Fruit fly (Drosophila melanogaster) whole organism, pupa: ENCODE data around the gene CG6495.

ENCODE experiments used
- CG10348 ChIP-seq: fragments of 200-800 bp; sonication (Bioruptor generic); IDR thresholded peaks from 2 replicates; pipeline ENCODE4 v1.3.6; 2022; ENCODE audit warnings: missing biosample characterization, missing genetic modification characterization
- CG12605 ChIP-seq: fragments of 200-800 bp; sonication (Bioruptor generic); IDR thresholded peaks from 2 replicates; pipeline ENCODE4 v1.3.6; 2022; ENCODE audit warnings: missing biosample characterization, missing genetic modification characterization
- CG13204 ChIP-seq: fragments of 200-800 bp; sonication (Bioruptor generic); optimal IDR thresholded peaks from 2 replicates; lab custom pipeline; 2018; ENCODE audit warnings: missing biosample characterization, mild to moderate bottlenecking, missing genetic modification characterization, moderate library complexity
- CG14655 ChIP-seq: fragments of 200-800 bp; sonication (Bioruptor generic); optimal IDR thresholded peaks from 3 replicates; lab custom pipeline; 2017; ENCODE audit warnings: mild to moderate bottlenecking, missing biosample characterization, missing genetic modification reagents, missing genetic modification characterization
- CG15710 ChIP-seq: fragments of 200-800 bp; sonication (Bioruptor generic); optimal IDR thresholded peaks from 2 replicates; lab custom pipeline; 2018; ENCODE audit warnings: missing biosample characterization, mild to moderate bottlenecking, missing genetic modification characterization, moderate library complexity
- CG17806 ChIP-seq: fragments of 200-800 bp; sonication (Bioruptor generic); optimal IDR thresholded peaks from 2 replicates; lab custom pipeline; 2018; ENCODE audit warnings: missing biosample characterization, mild to moderate bottlenecking, missing genetic modification characterization, moderate library complexity
- CG32121 ChIP-seq: fragments of 200-800 bp; sonication (Bioruptor generic); IDR thresholded peaks from 2 replicates; pipeline ENCODE4 v1.3.6; 2022; ENCODE audit warnings: missing biosample characterization, missing genetic modification characterization
- CG34367 ChIP-seq: fragments of 200-800 bp; sonication (Bioruptor generic); optimal IDR thresholded peaks from 2 replicates; lab custom pipeline; 2018; ENCODE audit warnings: missing biosample characterization, mild to moderate bottlenecking, missing genetic modification characterization
- CG4496 ChIP-seq: fragments of 200-800 bp; sonication (Bioruptor generic); IDR thresholded peaks from 3 replicates; pipeline ENCODE4 v1.3.6; 2022; ENCODE audit warnings: missing biosample characterization, missing genetic modification characterization
- CG8159 ChIP-seq: fragments of 200-800 bp; sonication (Bioruptor generic); optimal IDR thresholded peaks from 3 replicates; lab custom pipeline; 2018; ENCODE audit warnings: missing biosample characterization, mild to moderate bottlenecking, missing genetic modification characterization, moderate library complexity
- CG8301 ChIP-seq: fragments of 200-800 bp; sonication (Bioruptor generic); optimal IDR thresholded peaks from 2 replicates; lab custom pipeline; 2018; ENCODE audit warnings: missing biosample characterization, mild to moderate bottlenecking, missing genetic modification characterization
- CG9948 ChIP-seq: fragments of 200-800 bp; sonication (Bioruptor generic); optimal IDR thresholded peaks from 2 replicates; lab custom pipeline; 2018; ENCODE audit warnings: missing biosample characterization, mild to moderate bottlenecking, missing genetic modification characterization, moderate library complexity
- D1 ChIP-seq: fragments of 200-800 bp; sonication (Bioruptor generic); optimal IDR thresholded peaks from 2 replicates; lab custom pipeline; 2018; ENCODE audit warnings: missing biosample characterization, mild to moderate bottlenecking, missing genetic modification characterization, moderate library complexity
- EcR ChIP-seq: fragments of 200-800 bp; sonication (Bioruptor generic); optimal IDR thresholded peaks from 3 replicates; lab custom pipeline; 2019; ENCODE audit warnings: missing biosample characterization, missing genetic modification characterization, mild to moderate bottlenecking, moderate library complexity, missing genetic modification reagents
- Ets98B ChIP-seq: fragments of 200-800 bp; sonication (Bioruptor generic); IDR thresholded peaks from 2 replicates; pipeline ENCODE4 v1.3.6; 2022; ENCODE audit warnings: missing biosample characterization, missing genetic modification characterization
- Pif1A ChIP-seq: fragments of 200-800 bp; sonication (Bioruptor generic); optimal IDR thresholded peaks from 3 replicates; lab custom pipeline; 2016; ENCODE audit warnings: missing biosample characterization, missing genetic modification characterization
- Pif1B ChIP-seq: fragments of 200-800 bp; sonication (Bioruptor generic); optimal IDR thresholded peaks from 3 replicates; lab custom pipeline; 2016; ENCODE audit warnings: missing biosample characterization, missing genetic modification characterization
- Snoo ChIP-seq: fragments of 200-800 bp; sonication (Bioruptor generic); optimal IDR thresholded peaks from 3 replicates; lab custom pipeline; 2017; ENCODE audit warnings: missing biosample characterization, mild to moderate bottlenecking, missing genetic modification characterization, inconsistent platforms
- fd96Ca ChIP-seq: fragments of 200-800 bp; sonication (Bioruptor generic); IDR thresholded peaks from 3 replicates; pipeline ENCODE4 v1.3.6; 2022; ENCODE audit warnings: missing biosample characterization, missing genetic modification characterization
- gl ChIP-seq: fragments of 200-800 bp; sonication (Bioruptor generic); optimal IDR thresholded peaks from 2 replicates; lab custom pipeline; 2018; ENCODE audit warnings: missing biosample characterization, mild to moderate bottlenecking, missing genetic modification characterization
- rn ChIP-seq: fragments of 200-800 bp; sonication (Bioruptor generic); IDR thresholded peaks from 2 replicates; pipeline ENCODE4 v1.3.6; 2022; ENCODE audit warnings: missing biosample characterization, missing genetic modification characterization

The CG6495 gene

dm6 chr2L:10729955-10730354 is 31.0 kb upstream of the CG6495 start, which contains the start of gene CG17118:
Gene CG17118, plus strand, starts transcription at chr2L:10730255.
- TF ChIP-seq rn (no peak), CG32121 (GFP tag; lab: Robert Waterston, UW) (no peak), CG8301 (no peak), Snoo (tag; lab: Kevin White, UChicago) (no peak), CG34367 (tag; lab: Kevin White, UChicago) (no peak), Ets98B (no peak), CG15710 (tag; lab: Kevin White, UChicago) (no peak), CG9948 (tag; lab: Kevin White, UChicago) (no peak), Pif1B (GFP tag; lab: Kevin White, UChicago) (no peak), CG4496 (GFP tag; lab: Robert Waterston, UW) (no peak), D1 (tag; lab: Kevin White, UChicago) (no peak), fd96Ca (GFP tag; lab: Robert Waterston, UW) (no peak), CG14655 (GFP tag; lab: Kevin White, UChicago) (no peak), EcR (GFP tag; lab: Kevin White, UChicago) (no peak), gl (no peak), Pif1A (no peak), CG10348 (GFP tag; lab: Robert Waterston, UW) (no peak), CG8159 (tag; lab: Kevin White, UChicago) (no peak)

DNA sequence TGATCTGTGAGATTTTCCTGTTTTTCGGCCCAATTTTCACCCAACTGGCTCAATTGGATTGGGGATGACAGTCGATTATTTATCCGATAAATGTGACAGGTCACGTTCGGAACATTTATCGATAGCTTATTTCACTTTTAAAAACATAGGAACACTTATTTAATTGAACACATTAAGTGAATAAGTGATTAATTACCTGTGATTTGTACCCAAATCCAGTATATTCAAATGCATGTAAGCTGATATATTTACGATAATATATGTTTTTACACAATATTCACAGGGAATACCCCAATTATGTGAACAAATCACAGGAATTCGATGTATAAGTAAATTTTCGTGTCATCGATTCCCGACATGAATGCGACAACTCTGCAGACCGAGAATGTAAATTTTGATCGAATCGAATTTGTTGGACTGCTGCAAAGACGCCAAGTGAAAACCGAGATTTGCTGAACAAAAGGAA is 28.5 kb upstream of the CG6495 start, which contains the start of the genes EMC3 and Dpy-30L1:
Gene EMC3 (minus strand): TSS at position 81 of the 466 bp plus-strand sequence.
Gene Dpy-30L1 (plus strand): TSS at position 311 of the 466 bp plus-strand sequence.
- TF ChIP-seq CG34367 (tag; lab: Kevin White, UChicago): no peak
- TF ChIP-seq CG14655 (GFP tag; lab: Kevin White, UChicago): no peak
- TF ChIP-seq CG8159 (tag; lab: Kevin White, UChicago): no peak
- peak; percentile 53 for TF ChIP-seq CG15710 (tag; lab: Kevin White, UChicago)
- TF ChIP-seq CG9948 (tag; lab: Kevin White, UChicago): peak; percentile 5
- TF ChIP-seq Ets98B: peak; percentile 43; the same call in 1 of the 2 replicates
- peak; percentile 27 for TF ChIP-seq Snoo (tag; lab: Kevin White, UChicago)
- peak; percentile 20; the same call in 1 of the 3 replicates for TF ChIP-seq CG4496 (GFP tag; lab: Robert Waterston, UW)
- TF ChIP-seq CG17806 (tag; lab: Kevin White, UChicago): peak; percentile 35

DNA sequence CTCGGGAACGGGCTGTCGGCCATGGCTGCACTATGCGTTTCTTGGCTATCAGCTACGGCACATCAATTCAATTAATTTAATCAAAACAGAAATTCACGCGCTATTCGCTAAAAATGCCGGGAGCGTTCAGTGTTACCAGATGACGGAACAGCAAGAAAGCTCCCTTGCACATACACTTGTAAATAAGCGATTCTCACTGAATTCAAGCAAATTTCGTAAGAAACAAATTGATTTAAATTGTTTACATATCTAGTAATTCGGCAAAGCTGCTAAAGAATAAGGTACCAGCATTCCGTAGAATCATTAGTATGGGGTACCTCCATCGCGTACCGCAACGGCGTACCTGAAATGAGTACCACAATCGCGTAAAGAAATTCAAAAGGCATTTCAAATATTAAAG is 25.0 kb upstream of the CG6495 start, which contains the start of gene Nup107:
Gene Nup107 (minus strand): TSS at position 149 of the 400 bp plus-strand sequence.
- TF ChIP-seq Ets98B (no peak), CG4496 (GFP tag; lab: Robert Waterston, UW) (0 out of 3 replicates have a peak, but pooled peaks have one; percentile 16)

dm6 chr2L:10736993-10737756 is 23.7 kb upstream of the CG6495 start, which contains the start of the genes Vha16-5 and CG12299:
Gene Vha16-5, minus strand, starts transcription at chr2L:10737043.
Gene CG12299, plus strand, starts transcription at chr2L:10737345.
- TF ChIP-seq CG10348 (GFP tag; lab: Robert Waterston, UW): no peak
- TF ChIP-seq CG4496 (GFP tag; lab: Robert Waterston, UW): peak; percentile 75
- peak; percentile 35 for TF ChIP-seq CG8159 (tag; lab: Kevin White, UChicago)
- peak; percentile 82 for TF ChIP-seq Ets98B
- peak; percentile 21 for TF ChIP-seq CG17806 (tag; lab: Kevin White, UChicago)
- peak; percentile 80 for TF ChIP-seq CG32121 (GFP tag; lab: Robert Waterston, UW)
- no peak for TF ChIP-seq CG13204 (GFP tag; lab: Kevin White, UChicago)
- peak; percentile 10 for TF ChIP-seq CG15710 (tag; lab: Kevin White, UChicago)
- no peak for TF ChIP-seq Pif1B (GFP tag; lab: Kevin White, UChicago)
- no peak for TF ChIP-seq CG14655 (GFP tag; lab: Kevin White, UChicago)
- no peak for TF ChIP-seq CG34367 (tag; lab: Kevin White, UChicago)
- TF ChIP-seq fd96Ca (GFP tag; lab: Robert Waterston, UW): peak; percentile 91
- no peak for TF ChIP-seq CG9948 (tag; lab: Kevin White, UChicago)
- TF ChIP-seq EcR (GFP tag; lab: Kevin White, UChicago): no peak
- no peak for TF ChIP-seq CG8301
- TF ChIP-seq, all 21 proteins: peak for 7

dm6 chr2L:10743714-10744113 is 17.2 kb upstream of the CG6495 start, which contains the start of gene CG6729:
Gene CG6729, minus strand, starts transcription at chr2L:10743935.
- TF ChIP-seq Pif1B (GFP tag; lab: Kevin White, UChicago): no peak
- no peak for TF ChIP-seq CG13204 (GFP tag; lab: Kevin White, UChicago)
- no peak for TF ChIP-seq CG9948 (tag; lab: Kevin White, UChicago)
- no peak for TF ChIP-seq CG10348 (GFP tag; lab: Robert Waterston, UW)
- no peak for TF ChIP-seq rn
- TF ChIP-seq D1 (tag; lab: Kevin White, UChicago): no peak
- no peak for TF ChIP-seq CG4496 (GFP tag; lab: Robert Waterston, UW)
- TF ChIP-seq CG12605: no peak
- TF ChIP-seq Ets98B: no peak
- no peak for TF ChIP-seq Snoo (tag; lab: Kevin White, UChicago)
- TF ChIP-seq Pif1A: no peak
- TF ChIP-seq CG14655 (GFP tag; lab: Kevin White, UChicago): no peak
- TF ChIP-seq CG8159 (tag; lab: Kevin White, UChicago): no peak
- no peak for TF ChIP-seq EcR (GFP tag; lab: Kevin White, UChicago)
- TF ChIP-seq CG34367 (tag; lab: Kevin White, UChicago): no peak
- TF ChIP-seq CG32121 (GFP tag; lab: Robert Waterston, UW): no peak
- TF ChIP-seq CG17806 (tag; lab: Kevin White, UChicago): no peak
- TF ChIP-seq gl: no peak
- TF ChIP-seq CG8301: no peak
- TF ChIP-seq, all 21 proteins: peak for 0
